Worm (Caenorhabditis elegans): ENCODE measurements around the gene C38D9.2.

ce11 chrV:17601520-17601919 lies 34.6 kb downstream of the C38D9.2 start, which contains the start of gene ztf-25:
- TF ChIP-seq T22C8.4 (GFP tag; IDR thresholded peaks at IDR 0.05): no peak
- no peak for TF ChIP-seq ztf-23 (GFP tag; IDR thresholded peaks at IDR 0.05)
- no peak for TF ChIP-seq klf-2 (GFP tag; conservative IDR thresholded peaks at IDR 0.05)
- no peak for TF ChIP-seq flt-1 (GFP tag; IDR thresholded peaks at IDR 0.05)
